Fruit fly (Drosophila melanogaster): Measurements from ENCODE around the gene Doc2.

dm6 chr3L:8978678-8979413 lies 40.2 kb downstream of the Doc2 start:
- TF ChIP-seq CG6276 (GFP tag; optimal IDR thresholded peaks at IDR 0.05) (no peak), ss (GFP tag; optimal IDR thresholded peaks at IDR 0.05) (peak in 1 of 2 experiments; percentile 85), CG32006 (GFP tag; optimal IDR thresholded peaks at IDR 0.05) (peak; percentile 66), CG3032 (tag; optimal IDR thresholded peaks at IDR 0.05) (no peak), Sox14 (GFP tag; optimal IDR thresholded peaks at IDR 0.05) (peak; percentile 40), CG34406 (GFP tag; optimal IDR thresholded peaks at IDR 0.05) (peak; percentile 29), net (GFP tag; optimal IDR thresholded peaks at IDR 0.05) (peak; percentile 63), Gug (GFP tag; IDR thresholded peaks at IDR 0.05) (peak; percentile 54; the same call in 1 of the 2 replicates), CG8119 (GFP tag; IDR thresholded peaks at IDR 0.05) (peak; percentile 72; the same call in 2 of the 3 replicates), CG16779 (tag; optimal IDR thresholded peaks at IDR 0.05) (no peak)

All from whole organism, prepupa.